Worm (Caenorhabditis elegans): ENCODE measurements around the gene pap-3.

- TF ChIP-seq nhr-237 (tag; optimal IDR thresholded peaks at IDR 0.05) (no peak), ceh-82 (tag; optimal IDR thresholded peaks at IDR 0.05) (no peak), pqm-1 (tag; optimal IDR thresholded peaks at IDR 0.05) (no peak), ztf-4 (tag; optimal IDR thresholded peaks at IDR 0.05) (no peak), nhr-28 (tag; optimal IDR thresholded peaks at IDR 0.05) (no peak), jun-1 (tag; optimal IDR thresholded peaks at IDR 0.05) (no peak), unc-62 (GFP tag; optimal IDR thresholded peaks at IDR 0.05) (no peak), fkh-10 (GFP tag; optimal IDR thresholded peaks at IDR 0.05) (no peak), R02D3.7 (tag; optimal IDR thresholded peaks at IDR 0.05) (no peak), ZK546.5 (tag; optimal IDR thresholded peaks at IDR 0.05) (no peak), nhr-23 (tag; optimal IDR thresholded peaks at IDR 0.05) (no peak), snpc-4 (tag; optimal IDR thresholded peaks at IDR 0.05) (no peak), nhr-76 (tag; optimal IDR thresholded peaks at IDR 0.05) (no peak), fos-1 (tag; optimal IDR thresholded peaks at IDR 0.05) (no peak)
These were observed 36.7 kb upstream of the pap-3 start for ce11 chrII:11853108-11853507.
